Fruit fly (Drosophila melanogaster): Measurements from ENCODE around the gene Fum3.

Gene Fum3

DNA sequence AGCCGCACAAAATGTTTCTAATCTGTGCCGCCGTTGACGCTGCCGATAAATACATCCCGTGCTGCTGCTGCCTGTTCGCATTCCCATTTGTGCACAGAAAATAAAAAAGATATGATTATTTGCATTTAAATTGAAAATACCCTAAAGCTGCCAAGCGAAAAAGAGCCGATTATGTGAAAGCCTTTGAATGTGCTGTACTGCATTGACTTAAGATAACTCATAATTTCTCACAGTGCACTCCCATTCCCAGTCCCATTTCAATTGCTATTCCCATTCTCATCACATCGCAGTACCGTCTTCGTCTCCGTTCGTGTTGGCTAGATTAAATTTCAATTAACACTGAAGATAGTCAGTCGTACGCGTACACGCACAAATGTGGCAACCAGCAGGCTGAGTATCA is 16.7 kb downstream of the Fum3 start (continued):
- no peak for TF ChIP-seq Nf-YA (GFP tag; IDR thresholded peaks at IDR 0.05)
- TF ChIP-seq org-1 (GFP tag; optimal IDR thresholded peaks at IDR 0.05), result peak; percentile 9
- TF ChIP-seq ftz-f1 (GFP tag; optimal IDR thresholded peaks at IDR 0.05), result no peak
- peak; percentile 19 for TF ChIP-seq Ssrp (tag; optimal IDR thresholded peaks at IDR 0.05)
- peak; percentile 44; the same call in 1 of the 3 replicates for TF ChIP-seq CG17361 (GFP tag; IDR thresholded peaks at IDR 0.05)
- no peak for TF ChIP-seq CG6683 (GFP tag; optimal IDR thresholded peaks at IDR 0.05)
- TF ChIP-seq Dll (GFP tag; IDR thresholded peaks at IDR 0.05; ENCODE audit: partially characterized antibody), result no peak
- 0 out of 2 replicates have a peak, but pooled peaks have one; percentile 45 for TF ChIP-seq CG6272 (GFP tag; IDR thresholded peaks at IDR 0.05)
- TF ChIP-seq abd-A (tag; optimal IDR thresholded peaks at IDR 0.05), result no peak
- TF ChIP-seq bab2 (GFP tag; optimal IDR thresholded peaks at IDR 0.05), result peak; percentile 54
- TF ChIP-seq CG11456 (GFP tag; IDR thresholded peaks at IDR 0.05), result no peak; the same call in 2 of the 3 replicates
- TF ChIP-seq chif (GFP tag; optimal IDR thresholded peaks at IDR 0.05), result peak; percentile 24 to 66
- TF ChIP-seq eyg (GFP tag; optimal IDR thresholded peaks at IDR 0.05), result no peak
- TF ChIP-seq oc (tag; optimal IDR thresholded peaks at IDR 0.05), result no peak
- peak; percentile 24; the same call in 1 of the 3 replicates for TF ChIP-seq Aef1 (GFP tag; IDR thresholded peaks at IDR 0.05)
- no peak for TF ChIP-seq ro (GFP tag; IDR thresholded peaks at IDR 0.05)
- TF ChIP-seq CG15269 (tag; optimal IDR thresholded peaks at IDR 0.05), result peak; percentile 40
- no peak for TF ChIP-seq CG4730 (GFP tag; IDR thresholded peaks at IDR 0.05)
- no peak for TF ChIP-seq CG8944 (GFP tag; optimal IDR thresholded peaks at IDR 0.05)
- TF ChIP-seq pb (GFP tag; optimal IDR thresholded peaks at IDR 0.05), result peak; percentile 17
- peak; percentile 31 for TF ChIP-seq CG30431 (GFP tag; optimal IDR thresholded peaks at IDR 0.05)
- TF ChIP-seq nerfin-1 (tag; optimal IDR thresholded peaks at IDR 0.05), result no peak
- TF ChIP-seq D (optimal IDR thresholded peaks at IDR 0.05), result no peak
- peak; percentile 57 for TF ChIP-seq D (GFP tag; optimal IDR thresholded peaks at IDR 0.05)
- TF ChIP-seq otp (GFP tag; IDR thresholded peaks at IDR 0.05), result peak; percentile 81; the same call in 2 of the 3 replicates
- TF ChIP-seq CG17802 (tag; optimal IDR thresholded peaks at IDR 0.05), result peak; percentile 28
- no peak for TF ChIP-seq Elba2 (GFP tag; optimal IDR thresholded peaks at IDR 0.05)
- TF ChIP-seq zen (tag; optimal IDR thresholded peaks at IDR 0.05), result peak; percentile 5
- TF ChIP-seq Scr (GFP tag; IDR thresholded peaks at IDR 0.05; ENCODE audit: partially characterized antibody), result no peak
- TF ChIP-seq disco-r (GFP tag; optimal IDR thresholded peaks at IDR 0.05), result no peak
- TF ChIP-seq mam (GFP tag; optimal IDR thresholded peaks at IDR 0.05), result peak; percentile 49
- peak; percentile 34 for TF ChIP-seq CG13775 (GFP tag; optimal IDR thresholded peaks at IDR 0.05)
- TF ChIP-seq Gsc (GFP tag; IDR thresholded peaks at IDR 0.05), result 0 out of 2 replicates have a peak, but pooled peaks have one; percentile 45
- TF ChIP-seq Atf3 (GFP tag; optimal IDR thresholded peaks at IDR 0.05), result no peak
- peak; percentile 63 for TF ChIP-seq dimm (GFP tag; IDR thresholded peaks at IDR 0.05)
- TF ChIP-seq da (GFP tag; optimal IDR thresholded peaks at IDR 0.05), result no peak
- TF ChIP-seq maf-S (GFP tag; optimal IDR thresholded peaks at IDR 0.05), result no peak
- TF ChIP-seq CG32532 (GFP tag; IDR thresholded peaks at IDR 0.05), result peak; percentile 50; the same call in 1 of the 2 replicates
- no peak for TF ChIP-seq exex (tag; optimal IDR thresholded peaks at IDR 0.05)
- TF ChIP-seq lbe (GFP tag; optimal IDR thresholded peaks at IDR 0.05), result no peak
- TF ChIP-seq pnt (GFP tag; optimal IDR thresholded peaks at IDR 0.05), result peak; percentile 46
- TF ChIP-seq unc-4 (GFP tag; IDR thresholded peaks at IDR 0.05; ENCODE audit: partially characterized antibody), result no peak
- peak; percentile 94 for TF ChIP-seq Drgx (GFP tag; IDR thresholded peaks at IDR 0.05)
- TF ChIP-seq al (GFP tag; IDR thresholded peaks at IDR 0.05), result 0 out of 2 replicates have a peak, but pooled peaks have one; percentile 17
- no peak for TF ChIP-seq Fer2 (tag; optimal IDR thresholded peaks at IDR 0.05)
- TF ChIP-seq Atf-2 (GFP tag; optimal IDR thresholded peaks at IDR 0.05), result peak; percentile 42
- no peak for TF ChIP-seq kah (GFP tag; optimal IDR thresholded peaks at IDR 0.05)
- TF ChIP-seq sr (GFP tag; IDR thresholded peaks at IDR 0.05), result 0 out of 3 replicates have a peak, but pooled peaks have one; percentile 37
- TF ChIP-seq ATbp (GFP tag; optimal IDR thresholded peaks at IDR 0.05), result peak; percentile 40
- peak; percentile 33 for TF ChIP-seq caup (GFP tag; optimal IDR thresholded peaks at IDR 0.05; ENCODE audit: severe bottlenecking)
- no peak for TF ChIP-seq HLH4C (GFP tag; IDR thresholded peaks at IDR 0.05; ENCODE audit: partially characterized antibody)

All from whole organism, embryonic.